Worm (Caenorhabditis elegans): Measurements from ENCODE around the gene F29A7.8.
A peak's percentile ranks its signal among the peaks of the same experiment; 100 is the strongest.

Gene F29A7.8

DNA sequence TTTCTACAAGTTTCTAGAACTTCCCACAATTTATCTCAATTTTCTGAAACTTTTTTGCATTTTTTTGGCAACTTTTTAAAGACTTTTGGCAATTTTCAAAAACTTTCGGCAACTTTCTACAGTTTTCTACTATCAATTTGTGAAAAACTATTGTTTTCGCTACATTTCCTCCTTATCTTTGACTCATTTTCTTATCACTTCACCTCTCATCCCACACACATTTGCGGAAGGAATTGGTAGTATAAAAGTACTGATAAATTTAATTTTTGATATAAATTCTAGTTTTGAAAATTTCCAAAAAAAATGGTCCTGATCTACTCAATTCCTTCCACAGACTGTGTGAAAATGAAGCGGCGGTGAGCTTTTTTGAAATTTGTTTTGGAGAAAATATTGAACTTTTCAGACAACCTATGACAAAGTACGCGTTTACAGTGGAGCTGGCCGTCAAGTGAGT, 8.2 kb downstream of the F29A7.8 start, which contains the start of gene F29A7.4:
F29A7.4 (plus strand) TSS at position 404 of the 454 bp plus-strand sequence.
- no peak for TF ChIP-seq rnt-1 (tag; optimal IDR thresholded peaks at IDR 0.05)
- peak; percentile 66 for TF ChIP-seq elt-2 (tag; optimal IDR thresholded peaks at IDR 0.05)
- no peak for TF ChIP-seq mec-3 (tag; optimal IDR thresholded peaks at IDR 0.05; ENCODE audit: borderline replicate concordance)

DNA sequence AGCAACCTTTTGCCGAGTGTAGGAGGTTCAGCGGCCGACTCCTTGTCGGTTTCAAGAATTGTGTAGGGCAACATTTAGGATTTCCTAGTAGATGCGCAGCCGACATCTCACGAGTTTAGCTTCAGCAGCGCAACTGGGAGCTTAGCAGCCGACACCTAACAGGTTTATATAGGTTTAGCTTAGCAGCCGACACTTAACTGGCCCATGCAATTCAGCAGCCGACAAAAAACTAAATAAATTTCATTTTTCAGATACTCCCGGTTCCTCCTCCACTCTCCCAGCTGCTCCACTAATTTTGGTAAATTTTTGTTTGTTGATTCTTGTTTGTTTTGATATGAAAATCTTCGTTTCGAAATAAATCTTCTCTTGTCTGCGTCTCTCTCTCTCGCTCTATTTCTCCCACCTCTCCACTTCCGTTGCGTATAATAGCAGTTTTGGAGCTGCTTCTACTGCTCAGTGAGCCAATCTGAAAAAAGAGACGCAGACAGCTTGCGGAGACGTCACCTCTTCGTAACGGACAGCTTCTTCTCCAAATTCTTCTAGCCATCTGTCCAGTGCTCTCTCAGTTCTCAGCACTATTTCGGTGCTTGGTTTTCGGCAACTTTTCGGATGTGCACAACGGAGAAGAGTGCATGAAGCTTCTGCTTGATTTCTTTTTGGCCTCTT, 9.8 kb downstream of the F29A7.8 start:
- no peak for TF ChIP-seq ceh-2 (tag; optimal IDR thresholded peaks at IDR 0.05)
- TF ChIP-seq tbx-2 (tag; optimal IDR thresholded peaks at IDR 0.05), result peak; percentile 53
- TF ChIP-seq F13H6.1 (tag; optimal IDR thresholded peaks at IDR 0.05), result no peak
- TF ChIP-seq che-1 (tag; optimal IDR thresholded peaks at IDR 0.05), result no peak
- peak; percentile 71 for TF ChIP-seq unc-42 (tag; optimal IDR thresholded peaks at IDR 0.05)
- no peak for TF ChIP-seq ahr-1 (tag; optimal IDR thresholded peaks at IDR 0.05)
- no peak for TF ChIP-seq ttx-3 (tag; optimal IDR thresholded peaks at IDR 0.05)
- TF ChIP-seq ceh-18 (tag; optimal IDR thresholded peaks at IDR 0.05), result peak; percentile 41
- TF ChIP-seq nfya-1 (tag; optimal IDR thresholded peaks at IDR 0.05), result peak; percentile 44
- peak; percentile 82 for TF ChIP-seq ceh-31 (tag; optimal IDR thresholded peaks at IDR 0.05)
- TF ChIP-seq sdc-2 (tag; optimal IDR thresholded peaks at IDR 0.05), result no peak
- peak; percentile 20 for TF ChIP-seq pag-3 (tag; optimal IDR thresholded peaks at IDR 0.05; ENCODE audit: borderline replicate concordance)
- no peak for TF ChIP-seq hlh-30 (tag; optimal IDR thresholded peaks at IDR 0.05; ENCODE audit: insufficient read depth)
- peak; percentile 47 for TF ChIP-seq ceh-14 (tag; optimal IDR thresholded peaks at IDR 0.05)

DNA sequence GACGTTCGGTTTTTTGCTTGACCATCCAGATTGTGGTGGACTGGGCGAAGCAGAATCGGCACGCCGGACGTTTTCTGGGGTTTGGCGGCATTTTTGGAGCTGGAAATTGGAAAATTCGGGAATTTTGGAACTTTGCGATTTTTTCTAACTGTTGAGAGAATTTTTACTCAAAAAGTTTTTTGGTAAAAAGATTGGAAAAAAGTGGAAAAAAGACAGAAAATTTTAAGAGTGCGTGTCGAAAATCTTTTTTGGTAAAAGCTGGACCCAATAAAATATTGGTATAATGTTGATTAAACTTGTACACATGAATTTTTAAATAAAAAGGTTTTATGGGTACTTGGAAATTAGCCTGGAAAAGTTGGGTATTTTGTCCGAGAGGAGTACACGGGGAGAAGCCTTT, 15.6 kb downstream of the F29A7.8 start, which contains the start of gene T05A8.7:
T05A8.7 (minus strand) TSS at position 101 of the 400 bp plus-strand sequence.
- TF ChIP-seq pqm-1 (tag; optimal IDR thresholded peaks at IDR 0.05), result no peak
- no peak for TF ChIP-seq K09A11.1 (tag; optimal IDR thresholded peaks at IDR 0.05; ENCODE audit: insufficient read depth)
- no peak for TF ChIP-seq lin-11 (tag; optimal IDR thresholded peaks at IDR 0.05)
- TF ChIP-seq ceh-48 (tag; optimal IDR thresholded peaks at IDR 0.05), result no peak
- TF ChIP-seq tbx-7 (tag; optimal IDR thresholded peaks at IDR 0.05), result no peak
- no peak for TF ChIP-seq fkh-6 (tag; optimal IDR thresholded peaks at IDR 0.05)
- no peak for TF ChIP-seq zip-5 (tag; optimal IDR thresholded peaks at IDR 0.05)
- TF ChIP-seq mec-3 (tag; optimal IDR thresholded peaks at IDR 0.05; ENCODE audit: borderline replicate concordance), result no peak
- TF ChIP-seq pros-1 (tag; optimal IDR thresholded peaks at IDR 0.05), result no peak
- TF ChIP-seq T23F11.4 (GFP tag; optimal IDR thresholded peaks at IDR 0.05), result no peak
- no peak for TF ChIP-seq pha-4 (tag; optimal IDR thresholded peaks at IDR 0.05)
- TF ChIP-seq hlh-13 (GFP tag; optimal IDR thresholded peaks at IDR 0.05), result no peak
- TF ChIP-seq pag-3 (tag; optimal IDR thresholded peaks at IDR 0.05; ENCODE audit: borderline replicate concordance), result no peak
- TF ChIP-seq sox-2 (GFP tag; IDR thresholded peaks at IDR 0.05), result no peak
- no peak for TF ChIP-seq Y22D7AL.16 (tag; optimal IDR thresholded peaks at IDR 0.05)

DNA sequence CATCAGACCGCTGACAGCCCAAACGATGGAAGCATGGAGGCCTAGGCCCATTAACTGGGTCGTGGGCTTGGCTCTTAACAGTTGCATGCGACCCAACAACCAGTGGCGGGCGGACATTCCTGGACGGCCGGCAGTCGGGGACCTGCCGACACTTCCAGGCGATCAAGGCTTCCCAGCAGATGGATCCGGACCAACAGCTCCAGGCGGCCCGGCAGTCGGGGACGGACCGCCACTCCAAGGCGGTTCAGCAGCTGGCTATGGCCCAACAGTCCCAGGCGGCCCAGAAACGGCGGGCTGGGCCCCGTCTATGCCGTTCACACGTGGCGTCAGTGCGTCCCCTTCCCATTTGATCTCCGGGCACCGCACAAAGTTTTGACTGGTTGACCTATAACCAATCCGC, 16.4 kb downstream of the F29A7.8 start:
- TF ChIP-seq ztf-16 (tag; optimal IDR thresholded peaks at IDR 0.05), result no peak
- TF ChIP-seq ama-1 (optimal IDR thresholded peaks at IDR 0.05), result no peak
- no peak for TF ChIP-seq C08G9.2 (tag; optimal IDR thresholded peaks at IDR 0.05)
- no peak for TF ChIP-seq lim-6 (tag; optimal IDR thresholded peaks at IDR 0.05)
- no peak for TF ChIP-seq unc-42 (tag; optimal IDR thresholded peaks at IDR 0.05)
- TF ChIP-seq Y22D7AL.16 (tag; optimal IDR thresholded peaks at IDR 0.05), result no peak
- no peak for TF ChIP-seq pax-1 (tag; optimal IDR thresholded peaks at IDR 0.05)
- TF ChIP-seq ceh-22 (tag; optimal IDR thresholded peaks at IDR 0.05), result no peak
- no peak for TF ChIP-seq unc-55 (GFP tag; optimal IDR thresholded peaks at IDR 0.05)
- TF ChIP-seq odd-2 (tag; optimal IDR thresholded peaks at IDR 0.05), result no peak
- TF ChIP-seq ceh-18 (tag; optimal IDR thresholded peaks at IDR 0.05), result no peak
- no peak for TF ChIP-seq ceh-2 (tag; optimal IDR thresholded peaks at IDR 0.05)
- TF ChIP-seq T23F11.4 (GFP tag; optimal IDR thresholded peaks at IDR 0.05), result no peak
- no peak for TF ChIP-seq ceh-6 (GFP tag; optimal IDR thresholded peaks at IDR 0.05)
- no peak for TF ChIP-seq pha-2 (tag; optimal IDR thresholded peaks at IDR 0.05)
